Fruit fly (Drosophila melanogaster) whole organism, embryonic: ENCODE data around the gene Vsx2.
A peak's percentile ranks its signal among the peaks of the same experiment; 100 is the strongest.

Experiments
- Adf1 ChIP-seq: fragments of 200-800 bp; sonication (Bioruptor generic); IDR thresholded peaks from 2 replicates; pipeline ENCODE4 v1.3.6; 2022; ENCODE audit warnings: missing biosample characterization, missing genetic modification characterization
- CG10209 ChIP-seq: fragments of 200-800 bp; sonication (Bioruptor generic); optimal IDR thresholded peaks from 3 replicates; lab custom pipeline; 2017; ENCODE audit warnings: missing biosample characterization, mild to moderate bottlenecking, missing genetic modification characterization, missing genetic modification reagents
- CG10321 ChIP-seq: fragments of 200-800 bp; sonication (Bioruptor generic); IDR thresholded peaks from 2 replicates; pipeline ENCODE4 v1.3.6; 2022; ENCODE audit warnings: missing biosample characterization, missing genetic modification characterization
- CG10431 ChIP-seq: fragments of 200-800 bp; sonication (Bioruptor generic); optimal IDR thresholded peaks from 3 replicates; lab custom pipeline; 2018; ENCODE audit warnings: missing biosample characterization, mild to moderate bottlenecking, missing genetic modification characterization
- CG14667 ChIP-seq: fragments of 200-800 bp; sonication (Bioruptor generic); IDR thresholded peaks from 2 replicates; pipeline ENCODE4 v1.3.6; 2022; ENCODE audit warnings: missing biosample characterization, missing genetic modification characterization
- CG17829 ChIP-seq: fragments of 200-800 bp; optimal IDR thresholded peaks from 2 replicates; lab custom pipeline; 2019; ENCODE audit warnings: missing biosample characterization, mild to moderate bottlenecking, missing genetic modification characterization, moderate library complexity
- CG1832 ChIP-seq: fragments of 200-800 bp; sonication (Bioruptor generic); optimal IDR thresholded peaks from 2 replicates; lab custom pipeline; 2017; ENCODE audit warnings: missing biosample characterization, mild to moderate bottlenecking, missing genetic modification characterization, inconsistent platforms
- CG2116 ChIP-seq: fragments of 200-800 bp; sonication (Bioruptor generic); optimal IDR thresholded peaks from 3 replicates; lab custom pipeline; 2018; ENCODE audit warnings: missing biosample characterization, mild to moderate bottlenecking, missing genetic modification characterization
- CG6254 ChIP-seq: fragments of 200-800 bp; sonication (Bioruptor generic); optimal IDR thresholded peaks from 3 replicates; lab custom pipeline; 2017; ENCODE audit warnings: mild to moderate bottlenecking, missing biosample characterization, missing genetic modification reagents, missing genetic modification characterization
- CG9215 ChIP-seq: fragments of 200-800 bp; sonication (Bioruptor generic); IDR thresholded peaks from 2 replicates; pipeline ENCODE4 v1.3.6; 2022; ENCODE audit warnings: missing biosample characterization, missing genetic modification characterization
- CHES-1-like ChIP-seq: fragments of 200-800 bp; sonication (Bioruptor generic); optimal IDR thresholded peaks from 2 replicates; lab custom pipeline; 2016; ENCODE audit warnings: missing biosample characterization, missing genetic modification characterization
- CTCF ChIP-seq: fragments of 200-800 bp; sonication (Bioruptor generic); optimal IDR thresholded peaks from 2 replicates; lab custom pipeline; 2017; ENCODE audit warnings: missing biosample characterization, mild to moderate bottlenecking, missing genetic modification characterization, moderate library complexity
- Camta ChIP-seq: fragments of 200-800 bp; sonication (Bioruptor generic); optimal IDR thresholded peaks from 2 replicates; lab custom pipeline; 2016; ENCODE audit warnings: missing biosample characterization, missing genetic modification characterization
- Chrac-16 ChIP-seq: fragments of 200-800 bp; sonication (Bioruptor generic); optimal IDR thresholded peaks from 3 replicates; lab custom pipeline; 2016; ENCODE audit warnings: missing biosample characterization, missing genetic modification characterization
- CoRest ChIP-seq: fragments of 200-800 bp; sonication (Bioruptor generic); optimal IDR thresholded peaks from 3 replicates; lab custom pipeline; 2018; ENCODE audit warnings: missing biosample characterization, mild to moderate bottlenecking, missing genetic modification characterization, moderate library complexity
- D19A ChIP-seq: fragments of 200-800 bp; optimal IDR thresholded peaks from 3 replicates; lab custom pipeline; 2019; ENCODE audit warnings: missing biosample characterization, mild to moderate bottlenecking, missing genetic modification characterization, moderate library complexity
- Dp ChIP-seq: fragments of 200-800 bp; sonication (Bioruptor generic); optimal IDR thresholded peaks from 2 replicates; lab custom pipeline; 2018; ENCODE audit warnings: missing biosample characterization, mild to moderate bottlenecking, missing genetic modification characterization, moderate library complexity
- HmgD ChIP-seq: fragments of 200-800 bp; sonication (Bioruptor generic); optimal IDR thresholded peaks from 3 replicates; lab custom pipeline; 2016; ENCODE audit warnings: missing biosample characterization, missing genetic modification characterization
- Hr78 ChIP-seq, 2 experiments: fragments of 200-800 bp in 1 of 2; fragments of >200 bp in 1 of 2; sonication (Bioruptor generic) in 1 of 2; optimal IDR thresholded peaks; 2 replicates each; lab custom pipeline; 2017 to 2019; ENCODE audit warnings: missing biosample characterization in 2 of 2, missing genetic modification characterization in 2 of 2, mild to moderate bottlenecking in 1 of 2, moderate library complexity in 1 of 2
- Jarid2 ChIP-seq: fragments of 200-800 bp; sonication (Bioruptor generic); optimal IDR thresholded peaks from 3 replicates; lab custom pipeline; 2017; ENCODE audit warnings: mild to moderate bottlenecking, missing biosample characterization, missing genetic modification reagents, missing genetic modification characterization
- Med ChIP-seq: fragments of 200-800 bp; sonication (Bioruptor generic); peaks from one replicate; lab custom pipeline; 2016; ENCODE audit warnings: missing biosample characterization, missing genetic modification characterization, mild to moderate bottlenecking, inconsistent platforms, moderate library complexity
- Nf-YB ChIP-seq: fragments of 200-800 bp; sonication (Bioruptor generic); optimal IDR thresholded peaks from 3 replicates; lab custom pipeline; 2019; ENCODE audit warnings: missing biosample characterization, mild to moderate bottlenecking, missing genetic modification characterization, moderate library complexity
- Nf-YC ChIP-seq: fragments of 200-800 bp; optimal IDR thresholded peaks from 3 replicates; lab custom pipeline; 2019; ENCODE audit warnings: missing biosample characterization, mild to moderate bottlenecking, missing genetic modification characterization, moderate library complexity
- Optix ChIP-seq: fragments of 200-800 bp; sonication (Bioruptor generic); IDR thresholded peaks from 3 replicates; pipeline ENCODE4 v1.3.6; 2022; ENCODE audit warnings: missing biosample characterization, missing genetic modification characterization
- Rfx ChIP-seq: fragments of 200-800 bp; sonication (Bioruptor generic); IDR thresholded peaks from 2 replicates; pipeline ENCODE4 v1.3.6; 2022; ENCODE audit warnings: missing biosample characterization, missing genetic modification characterization
- Scr ChIP-seq: fragments of 200-800 bp; sonication (Bioruptor generic); IDR thresholded peaks from 2 replicates; pipeline ENCODE4 v1.3.6; 2022; ENCODE audit warnings: missing biosample characterization, missing genetic modification characterization; ENCODE audit not compliant: partially characterized antibody
- Six4 ChIP-seq: fragments of 200-800 bp; sonication (Bioruptor generic); optimal IDR thresholded peaks from 2 replicates; lab custom pipeline; 2016; ENCODE audit warnings: missing biosample characterization, missing genetic modification characterization
- Sry-δ ChIP-seq: fragments of 200-800 bp; sonication (Bioruptor generic); optimal IDR thresholded peaks from 2 replicates; lab custom pipeline; 2016; ENCODE audit warnings: missing biosample characterization, missing genetic modification characterization
- aop ChIP-seq: fragments of 200-800 bp; sonication (Bioruptor generic); IDR thresholded peaks from 2 replicates; pipeline ENCODE4 v1.3.6; 2022; ENCODE audit warnings: missing biosample characterization, missing genetic modification characterization
- cg ChIP-seq: fragments of 200-800 bp; sonication (Bioruptor generic); optimal IDR thresholded peaks from 3 replicates; lab custom pipeline; 2019; ENCODE audit warnings: missing biosample characterization, mild to moderate bottlenecking, missing genetic modification characterization, moderate library complexity
- crol ChIP-seq: fragments of 200-800 bp; sonication (Bioruptor generic); IDR thresholded peaks from 2 replicates; pipeline ENCODE4 v1.3.6; 2022; ENCODE audit warnings: missing biosample characterization, missing genetic modification characterization
- esg ChIP-seq: fragments of 200-800 bp; sonication (Bioruptor generic); conservative IDR thresholded peaks from 2 replicates; pipeline ENCODE4 v1.3.6; 2022; ENCODE audit warnings: missing biosample characterization, missing genetic modification characterization
- ftz-f1 ChIP-seq: fragments of 200-800 bp; sonication (Bioruptor generic); optimal IDR thresholded peaks from 2 replicates; lab custom pipeline; 2016; ENCODE audit warnings: missing biosample characterization, missing genetic modification characterization
- gem ChIP-seq: fragments of 200-800 bp; sonication (Bioruptor generic); optimal IDR thresholded peaks from 2 replicates; lab custom pipeline; 2019; ENCODE audit warnings: missing biosample characterization, mild to moderate bottlenecking, missing genetic modification characterization, moderate library complexity
- hth ChIP-seq: fragments of >200 bp; optimal IDR thresholded peaks from 2 replicates; lab custom pipeline; 2017; ENCODE audit warnings: inconsistent platforms
- klu ChIP-seq: fragments of 200-800 bp; sonication (Bioruptor generic); IDR thresholded peaks from 2 replicates; pipeline ENCODE4 v1.3.6; 2022; ENCODE audit warnings: missing biosample characterization, missing genetic modification characterization
- lmd ChIP-seq: fragments of 200-800 bp; sonication (Bioruptor generic); IDR thresholded peaks from 2 replicates; pipeline ENCODE4 v1.3.6; 2022; ENCODE audit warnings: missing biosample characterization, missing genetic modification characterization
- prd ChIP-seq, 3 experiments: fragments of >200 bp in 2 of 3; fragments of 200-800 bp in 1 of 3; sonication (Bioruptor generic) in 1 of 3; optimal IDR thresholded peaks in 2 of 3; IDR thresholded peaks in 1 of 3; 2 replicates in 2 of 3; 3 replicates in 1 of 3; pipeline versions ENCODE4 v1.3.6 to Lab custom; 2017 to 2022; ENCODE audit warnings: missing biosample characterization in 1 of 3, missing genetic modification characterization in 1 of 3
- repo ChIP-seq: fragments of 200-800 bp; sonication (Bioruptor generic); optimal IDR thresholded peaks from 2 replicates; lab custom pipeline; 2016; ENCODE audit warnings: missing biosample characterization, missing genetic modification characterization
- salm ChIP-seq: fragments of 200-800 bp; sonication (Bioruptor generic); optimal IDR thresholded peaks from 2 replicates; lab custom pipeline; 2018; ENCODE audit warnings: missing biosample characterization, mild to moderate bottlenecking, missing genetic modification characterization
- sens ChIP-seq: fragments of 200-800 bp; sonication (Bioruptor generic); peaks from one replicate; lab custom pipeline; 2016; ENCODE audit warnings: missing biosample characterization, missing genetic modification characterization
- seq ChIP-seq: fragments of 200-800 bp; sonication (Bioruptor generic); IDR thresholded peaks from 2 replicates; pipeline ENCODE4 v1.3.6; 2022; ENCODE audit warnings: missing biosample characterization, missing genetic modification characterization
- sima ChIP-seq: fragments of 200-800 bp; sonication (Bioruptor generic); optimal IDR thresholded peaks from 2 replicates; lab custom pipeline; 2016; ENCODE audit warnings: missing biosample characterization, missing genetic modification characterization
- sqz ChIP-seq: fragments of 200-800 bp; sonication (Bioruptor generic); optimal IDR thresholded peaks from 3 replicates; lab custom pipeline; 2018; ENCODE audit warnings: missing biosample characterization, mild to moderate bottlenecking, missing genetic modification characterization
- vvl ChIP-seq: fragments of 200-800 bp; sonication (Bioruptor generic); IDR thresholded peaks from 2 replicates; pipeline ENCODE4 v1.3.6; 2022; ENCODE audit warnings: missing biosample characterization, missing genetic modification characterization
- wor ChIP-seq: fragments of 200-800 bp; sonication (Bioruptor generic); IDR thresholded peaks from 2 replicates; pipeline ENCODE4 v1.3.6; 2022; ENCODE audit warnings: missing biosample characterization, missing genetic modification characterization

The Vsx2 gene

DNA sequence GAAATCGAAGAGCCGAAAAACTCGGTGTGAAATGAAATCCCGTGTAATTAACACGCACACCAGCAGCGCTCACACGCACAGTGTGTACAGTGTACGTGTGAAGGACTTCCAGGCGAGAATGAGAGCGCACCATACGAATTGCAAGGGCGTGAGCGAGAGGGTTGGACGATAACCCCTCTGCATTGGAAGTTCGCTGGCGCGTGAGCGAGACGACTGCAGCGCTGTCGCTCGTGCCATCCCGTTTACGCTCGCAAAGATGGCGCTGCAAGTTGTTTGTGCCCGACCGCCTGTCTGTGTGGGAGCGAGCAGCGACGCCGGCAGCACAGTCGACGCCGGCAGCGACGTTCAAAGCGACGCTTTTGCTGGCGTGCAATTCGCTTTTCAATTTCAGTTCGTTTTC is 33.9 kb upstream of the Vsx2 start, which contains the start of gene Vsx1 (continued):
- no peak for TF ChIP-seq CG10209
- TF ChIP-seq klu = no peak
- TF ChIP-seq ftz-f1 (GFP tag; lab: Kevin White, UChicago) = peak; percentile 69
- TF ChIP-seq repo (GFP tag; lab: Kevin White, UChicago) = no peak
- TF ChIP-seq CG17829 = no peak
- no peak for TF ChIP-seq hth (lab: Kevin White, UChicago)
- TF ChIP-seq Jarid2 (GFP tag; lab: Kevin White, UChicago) = peak; percentile 57
- peak; percentile 46 for TF ChIP-seq Rfx
- TF ChIP-seq Nf-YC (tag; lab: Kevin White, UChicago) = peak; percentile 97
- no peak for TF ChIP-seq Dp (GFP tag; lab: Kevin White, UChicago)
- peak; percentile 96 for TF ChIP-seq Nf-YB (GFP tag; lab: Kevin White, UChicago)
- TF ChIP-seq seq (GFP tag; lab: Robert Waterston, UW) = peak; percentile 56; the same call in 1 of the 2 replicates
- TF ChIP-seq vvl (GFP tag; lab: Robert Waterston, UW) = 0 out of 2 replicates have a peak, but pooled peaks have one; percentile 14
- no peak for TF ChIP-seq lmd (GFP tag; lab: Robert Waterston, UW)
- no peak for TF ChIP-seq Med (GFP tag; lab: Kevin White, UChicago)
- no peak for TF ChIP-seq esg (GFP tag; lab: Robert Waterston, UW)
- no peak for TF ChIP-seq D19A
- peak; percentile 79 for TF ChIP-seq HmgD
- TF ChIP-seq, all 482 proteins: peak for 43

- TF ChIP-seq Scr (no peak), prd (optimal IDR thresholded peaks at IDR 0.05; lab: Kevin White, UChicago) (no peak), prd (GFP tag; IDR thresholded peaks at IDR 0.05; lab: Robert Waterston, UW) (peak; percentile 64; the same call in 2 of the 3 replicates), sima (GFP tag; lab: Kevin White, UChicago) (no peak), CG10431 (GFP tag; lab: Kevin White, UChicago) (no peak), CG9215 (GFP tag; lab: Robert Waterston, UW) (no peak)
Measured at dm6 chrX:5589990-5590389, 30.0 kb upstream of the Vsx2 start.

DNA sequence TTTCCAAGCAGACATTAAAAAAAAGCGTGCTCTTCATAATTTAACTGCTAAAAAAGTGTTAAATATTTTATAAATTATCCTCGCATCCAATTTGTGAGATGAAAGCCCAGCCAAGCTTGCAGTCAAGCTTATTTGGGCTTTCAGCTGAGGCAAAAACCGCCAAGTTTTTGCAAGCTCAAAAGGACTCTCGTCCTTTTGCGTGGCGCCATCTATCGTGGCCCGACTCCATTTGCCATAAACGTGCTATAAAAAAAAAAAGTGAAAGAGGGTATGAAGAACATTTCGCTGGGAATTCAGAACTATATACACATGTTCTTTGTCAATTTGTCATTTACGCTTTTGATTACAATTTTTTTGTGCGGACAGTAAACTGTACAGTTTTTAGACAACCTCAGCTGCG is 28.5 kb upstream of the Vsx2 start:
- TF ChIP-seq CTCF (GFP tag; lab: Kevin White, UChicago) = peak; percentile 86
- no peak for TF ChIP-seq salm (tag; lab: Kevin White, UChicago)

DNA sequence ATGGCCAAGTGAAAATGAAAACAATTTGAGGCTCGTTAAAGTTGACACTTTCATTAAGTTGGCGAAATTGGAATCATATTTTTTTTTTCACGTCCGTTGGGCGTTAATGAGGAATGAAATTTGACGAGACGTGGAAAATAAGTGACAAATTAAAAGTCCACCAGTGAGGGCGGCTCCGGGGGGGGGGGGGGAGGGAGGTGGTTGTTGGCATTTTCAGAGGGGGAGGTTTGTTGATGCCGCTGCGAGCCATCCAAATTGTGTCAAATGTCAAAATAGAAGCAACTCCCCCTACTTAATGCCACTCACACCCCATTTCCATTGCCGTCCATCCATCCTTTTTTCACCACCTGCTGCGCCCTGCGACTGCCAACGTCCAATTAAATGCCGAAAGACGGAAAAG is 27.0 kb upstream of the Vsx2 start:
- no peak for TF ChIP-seq CHES-1-like
- no peak for TF ChIP-seq Chrac-16 (GFP tag; lab: Kevin White, UChicago)
- peak; percentile 75 for TF ChIP-seq Nf-YB (GFP tag; lab: Kevin White, UChicago)
- TF ChIP-seq CG14667 = no peak
- TF ChIP-seq Nf-YC (tag; lab: Kevin White, UChicago) = peak; percentile 44
- no peak for TF ChIP-seq wor
- peak; percentile 51; the same call in 1 of the 2 replicates for TF ChIP-seq crol (GFP tag; lab: Robert Waterston, UW)

- TF ChIP-seq Hr78 (GFP tag; optimal IDR thresholded peaks at IDR 0.05; lab: Kevin White, UChicago) (no peak), Six4 (no peak), Adf1 (GFP tag; lab: Robert Waterston, UW) (peak; percentile 24; the same call in 1 of the 2 replicates), CoRest (peak; percentile 36), CG1832 (GFP tag; lab: Kevin White, UChicago) (peak; percentile 99), gem (tag; lab: Kevin White, UChicago) (no peak), aop (GFP tag; lab: Robert Waterston, UW) (no peak), Med (GFP tag; lab: Kevin White, UChicago) (no peak), crol (GFP tag; lab: Robert Waterston, UW) (peak; percentile 68), Nf-YB (GFP tag; lab: Kevin White, UChicago) (peak; percentile 92), Optix (GFP tag; lab: Robert Waterston, UW) (no peak), Camta (GFP tag; lab: Kevin White, UChicago) (no peak), sqz (GFP tag; lab: Kevin White, UChicago) (peak; percentile 64), Sry-δ (GFP tag; lab: Kevin White, UChicago) (no peak), CG2116 (GFP tag; lab: Kevin White, UChicago) (no peak), cg (peak; percentile 52), sens (GFP tag; lab: Kevin White, UChicago) (peak; percentile 46), CG6254 (GFP tag; lab: Kevin White, UChicago) (no peak), CG10321 (GFP tag; lab: Robert Waterston, UW) (peak; percentile 92)
Measured at dm6 chrX:5579484-5579883, 19.5 kb upstream of the Vsx2 start.
